Worm (Caenorhabditis elegans) whole organism, L2 larva: Measurements from ENCODE around the gene plp-2.

Source experiments
- C34F6.9 ChIP-seq: fragments of 150-350 bp; optimal IDR thresholded peaks from 2 replicates; lab custom pipeline; 2014; ENCODE audit warnings: missing biosample characterization, missing genetic modification characterization
- F13H6.1 ChIP-seq: sonication (generic microtip); optimal IDR thresholded peaks from 2 replicates; lab custom pipeline; 2016; ENCODE audit warnings: missing genetic modification characterization, missing compliant biosample characterization
- R02D3.7 ChIP-seq: fragments of 150-350 bp; optimal IDR thresholded peaks from 2 replicates; lab custom pipeline; 2014; ENCODE audit warnings: missing biosample characterization, missing genetic modification characterization
- Y55F3AM.14 ChIP-seq: fragments of 200-800 bp; sonication (Bioruptor generic); optimal IDR thresholded peaks from 2 replicates; lab custom pipeline; 2018; ENCODE audit warnings: mild to moderate bottlenecking, missing genetic modification characterization, missing compliant biosample characterization
- ZK546.5 ChIP-seq: sonication (generic microtip); optimal IDR thresholded peaks from 2 replicates; lab custom pipeline; 2017; ENCODE audit warnings: missing biosample characterization, missing genetic modification characterization
- alr-1 ChIP-seq: fragments of 150-350 bp; optimal IDR thresholded peaks from 2 replicates; lab custom pipeline; 2014; ENCODE audit warnings: missing biosample characterization, missing genetic modification characterization
- aly-2 ChIP-seq: fragments of 150-350 bp; optimal IDR thresholded peaks from 2 replicates; lab custom pipeline; 2014; ENCODE audit warnings: missing biosample characterization, missing genetic modification characterization
- blmp-1 ChIP-seq: sonication (generic microtip); optimal IDR thresholded peaks from 2 replicates; lab custom pipeline; 2017; ENCODE audit warnings: missing genetic modification characterization, mild to moderate bottlenecking, missing compliant biosample characterization, antibody characterized with exemption, moderate library complexity; ENCODE audit not compliant: insufficient read depth
- ceh-82 ChIP-seq: fragments of 150-350 bp; optimal IDR thresholded peaks from 2 replicates; lab custom pipeline; 2014; ENCODE audit warnings: missing biosample characterization, missing genetic modification characterization
- crh-2 ChIP-seq: sonication (generic microtip); optimal IDR thresholded peaks from 2 replicates; lab custom pipeline; 2017; ENCODE audit warnings: missing biosample characterization, missing genetic modification characterization
- egl-27 ChIP-seq: sonication (generic microtip); optimal IDR thresholded peaks from 3 replicates; lab custom pipeline; 2017; ENCODE audit warnings: missing biosample characterization, missing genetic modification reagents, missing genetic modification characterization
- elt-1 ChIP-seq: fragments of 150-350 bp; optimal IDR thresholded peaks from 2 replicates; lab custom pipeline; 2014; ENCODE audit warnings: missing biosample characterization, missing genetic modification characterization
- fos-1 ChIP-seq: fragments of 150-350 bp; optimal IDR thresholded peaks from 2 replicates; lab custom pipeline; 2014; ENCODE audit warnings: missing biosample characterization, missing genetic modification characterization
- gmeb-1 ChIP-seq: fragments of 150-350 bp; optimal IDR thresholded peaks from 2 replicates; lab custom pipeline; 2014; ENCODE audit warnings: missing biosample characterization, missing genetic modification characterization
- lin-13 ChIP-seq: fragments of 150-350 bp; optimal IDR thresholded peaks from 2 replicates; lab custom pipeline; 2014; ENCODE audit warnings: missing biosample characterization, missing genetic modification reagents, missing genetic modification characterization
- lin-39 ChIP-seq: fragments of 150-350 bp; optimal IDR thresholded peaks from 2 replicates; lab custom pipeline; 2014; ENCODE audit warnings: missing biosample characterization, missing genetic modification reagents, missing genetic modification characterization
- lsy-2 ChIP-seq, 2 experiments: fragments of 150-350 bp in 1 of 2; sonication (generic microtip) in 1 of 2; optimal IDR thresholded peaks; 2 replicates each; lab custom pipeline; 2014 to 2017; ENCODE audit warnings: missing biosample characterization in 2 of 2, missing genetic modification characterization in 2 of 2
- mab-5 ChIP-seq: fragments of 150-350 bp; optimal IDR thresholded peaks from 2 replicates; lab custom pipeline; 2014; ENCODE audit warnings: missing biosample characterization, missing genetic modification characterization
- nhr-10 ChIP-seq: sonication (generic microtip); optimal IDR thresholded peaks from 2 replicates; lab custom pipeline; 2017; ENCODE audit warnings: missing biosample characterization, missing genetic modification characterization
- nhr-12 ChIP-seq: fragments of 150-350 bp; optimal IDR thresholded peaks from 2 replicates; lab custom pipeline; 2014; ENCODE audit warnings: missing biosample characterization, missing genetic modification characterization
- nhr-129 ChIP-seq: fragments of 150-350 bp; optimal IDR thresholded peaks from 2 replicates; lab custom pipeline; 2014; ENCODE audit warnings: missing biosample characterization, missing genetic modification characterization
- nhr-21 ChIP-seq: fragments of 150-350 bp; optimal IDR thresholded peaks from 2 replicates; lab custom pipeline; 2014; ENCODE audit warnings: missing biosample characterization, missing genetic modification characterization
- nhr-23 ChIP-seq: fragments of 150-350 bp; optimal IDR thresholded peaks from 2 replicates; lab custom pipeline; 2014; ENCODE audit warnings: missing biosample characterization, missing genetic modification reagents, missing genetic modification characterization
- nhr-237 ChIP-seq: fragments of 150-350 bp; optimal IDR thresholded peaks from 2 replicates; lab custom pipeline; 2014; ENCODE audit warnings: missing biosample characterization, missing genetic modification characterization
- nhr-6 ChIP-seq: fragments of 150-350 bp; optimal IDR thresholded peaks from 2 replicates; lab custom pipeline; 2014; ENCODE audit warnings: missing biosample characterization, missing genetic modification characterization
- nhr-77 ChIP-seq: fragments of 150-350 bp; optimal IDR thresholded peaks from 2 replicates; lab custom pipeline; 2014; ENCODE audit warnings: missing biosample characterization, missing genetic modification characterization
- peb-1 ChIP-seq: fragments of 150-350 bp; optimal IDR thresholded peaks from 2 replicates; lab custom pipeline; 2014; ENCODE audit warnings: missing biosample characterization, missing genetic modification characterization
- skn-1 ChIP-seq: sonication (generic microtip); optimal IDR thresholded peaks from 2 replicates; lab custom pipeline; 2017; ENCODE audit warnings: missing biosample characterization, missing genetic modification characterization
- snpc-4 ChIP-seq: fragments of 150-350 bp; optimal IDR thresholded peaks from 2 replicates; lab custom pipeline; 2014; ENCODE audit warnings: missing biosample characterization, missing genetic modification characterization
- unc-55 ChIP-seq: fragments of 150-350 bp; sonication (generic microtip); optimal IDR thresholded peaks from 3 replicates; lab custom pipeline; 2014; ENCODE audit warnings: missing biosample characterization, missing genetic modification reagents, missing genetic modification characterization
- zag-1 ChIP-seq: fragments of 150-350 bp; optimal IDR thresholded peaks from 2 replicates; lab custom pipeline; 2014; ENCODE audit warnings: missing biosample characterization, missing genetic modification characterization
- ztf-1 ChIP-seq: fragments of 200-800 bp; sonication (Bioruptor generic); conservative IDR thresholded peaks from 2 replicates; pipeline ENCODE4 v1.3.6; 2022; ENCODE audit warnings: missing genetic modification characterization, missing compliant biosample characterization
- ztf-4 ChIP-seq: fragments of 150-350 bp; optimal IDR thresholded peaks from 2 replicates; lab custom pipeline; 2014; ENCODE audit warnings: missing biosample characterization, missing genetic modification characterization

The plp-2 gene

ce11 chrX:15011526-15012274, 29.1 kb upstream of the plp-2 start:
- TF ChIP-seq snpc-4, result peak; percentile 12
- TF ChIP-seq mab-5 (tag; lab: Kevin White, UChicago), result peak; percentile 67
- peak in 1 of 2 experiments; percentile 5 for TF ChIP-seq lsy-2 (tag; optimal IDR thresholded peaks at IDR 0.05; lab: Kevin White, UChicago)
- no peak for TF ChIP-seq lin-39 (tag; lab: Kevin White, UChicago)

ce11 chrX:15010941-15011340, 28.3 kb upstream of the plp-2 start:
- TF ChIP-seq snpc-4 (peak; percentile 75), nhr-21 (tag; lab: Kevin White, UChicago) (no peak)
- TF ChIP-seq, all 48 proteins: peak for 1

ce11 chrX:15008697-15009096, 26.1 kb upstream of the plp-2 start:
- TF ChIP-seq ZK546.5 (tag; lab: Kevin White, UChicago), result no peak
- TF ChIP-seq lsy-2 (tag; optimal IDR thresholded peaks at IDR 0.05; lab: Kevin White, UChicago), result no peak
- no peak for TF ChIP-seq elt-1 (tag; lab: Kevin White, UChicago)
- TF ChIP-seq blmp-1 (tag; lab: Kevin White, UChicago), result no peak
- TF ChIP-seq gmeb-1 (tag; lab: Kevin White, UChicago), result no peak
- TF ChIP-seq F13H6.1, result no peak
- TF ChIP-seq nhr-6 (tag; lab: Kevin White, UChicago), result no peak
- no peak for TF ChIP-seq C34F6.9
- TF ChIP-seq nhr-10 (tag; lab: Kevin White, UChicago), result no peak
- TF ChIP-seq Y55F3AM.14 (GFP tag; lab: Kevin White, UChicago), result no peak
- no peak for TF ChIP-seq nhr-12 (tag; lab: Kevin White, UChicago)
- no peak for TF ChIP-seq ceh-82
- no peak for TF ChIP-seq nhr-23 (tag; lab: Kevin White, UChicago)
- TF ChIP-seq nhr-77 (tag; lab: Kevin White, UChicago), result no peak
- no peak for TF ChIP-seq egl-27 (tag; lab: Kevin White, UChicago)
- TF ChIP-seq nhr-237, result no peak
- no peak for TF ChIP-seq nhr-129
- TF ChIP-seq peb-1 (tag; lab: Kevin White, UChicago), result no peak

ce11 chrX:15006847-15007358, 24.3 kb upstream of the plp-2 start, which contains the start of gene ergi-2:
ergi-2 (minus strand) TSS chrX:15007308.
- TF ChIP-seq R02D3.7 (tag; lab: Kevin White, UChicago), result no peak
- peak; percentile 46 for TF ChIP-seq nhr-129
- no peak for TF ChIP-seq nhr-12 (tag; lab: Kevin White, UChicago)
- TF ChIP-seq unc-55 (GFP tag; lab: Kevin White, UChicago), result peak; percentile 35
- no peak for TF ChIP-seq ztf-4
- peak; percentile 23 for TF ChIP-seq fos-1
- peak; percentile 32 for TF ChIP-seq C34F6.9
- TF ChIP-seq skn-1, result no peak
- no peak for TF ChIP-seq ztf-1 (GFP tag; lab: Robert Waterston, UW)
- peak; percentile 43 for TF ChIP-seq crh-2 (tag; lab: Kevin White, UChicago)

ce11 chrX:15003891-15004550, 21.4 kb upstream of the plp-2 start, which contains the start of gene slc-25A18.1:
slc-25A18.1 (minus strand) TSS chrX:15003941.
- TF ChIP-seq alr-1 (no peak), egl-27 (tag; lab: Kevin White, UChicago) (no peak), zag-1 (tag; lab: Kevin White, UChicago) (no peak), ceh-82 (no peak), nhr-237 (no peak), skn-1 (no peak), blmp-1 (tag; lab: Kevin White, UChicago) (no peak), lin-13 (no peak), nhr-129 (no peak), nhr-6 (tag; lab: Kevin White, UChicago) (no peak), nhr-12 (tag; lab: Kevin White, UChicago) (no peak), gmeb-1 (tag; lab: Kevin White, UChicago) (no peak), aly-2 (no peak)
